Fruit fly (Drosophila melanogaster): ENCODE results near the gene ppk16.

Gene ppk16

DNA sequence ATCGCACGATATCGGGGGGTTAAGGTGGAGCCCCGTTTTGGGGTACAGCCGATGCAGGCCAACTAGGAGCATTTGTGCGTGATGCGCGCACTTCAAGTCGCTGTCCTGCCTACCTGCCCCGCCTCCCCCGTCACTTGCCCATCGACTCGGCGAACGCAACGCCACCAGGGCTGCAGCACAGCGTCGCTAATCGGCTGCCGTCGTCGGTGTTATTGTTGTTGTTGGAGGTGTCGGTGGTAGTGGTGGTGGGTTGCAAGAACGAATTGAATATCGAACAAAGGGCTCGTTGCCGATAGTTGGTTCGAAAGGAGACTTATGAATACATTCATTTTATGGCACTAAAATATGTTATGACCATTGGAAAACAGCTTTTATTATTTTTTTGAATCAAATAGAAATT, 16.0 kb downstream of the ppk16 start (continued):
- no peak for TF ChIP-seq repo (GFP tag; optimal IDR thresholded peaks at IDR 0.05)
- TF ChIP-seq CG18764 (GFP tag; optimal IDR thresholded peaks at IDR 0.05) = peak; percentile 3
- peak; percentile 89 for TF ChIP-seq CG14860 (GFP tag; IDR thresholded peaks at IDR 0.05; ENCODE audit: partially characterized antibody)
- 0 out of 3 replicates have a peak, but pooled peaks have one; percentile 51 for TF ChIP-seq otp (GFP tag; IDR thresholded peaks at IDR 0.05)
- no peak for TF ChIP-seq corto (GFP tag; optimal IDR thresholded peaks at IDR 0.05)
- peak; percentile 87 for TF ChIP-seq nerfin-2 (GFP tag; IDR thresholded peaks at IDR 0.05; ENCODE audit: partially characterized antibody)
- TF ChIP-seq H2.0 (GFP tag; IDR thresholded peaks at IDR 0.05) = peak; percentile 48; the same call in 1 of the 2 replicates
- TF ChIP-seq CG2129 (GFP tag; IDR thresholded peaks at IDR 0.05; ENCODE audit: partially characterized antibody) = peak; percentile 87
- no peak for TF ChIP-seq CG4707 (GFP tag; optimal IDR thresholded peaks at IDR 0.05)
- peak; percentile 61; the same call in 2 of the 3 replicates for TF ChIP-seq Optix (GFP tag; IDR thresholded peaks at IDR 0.05)
- peak; percentile 78 for TF ChIP-seq B-H2 (GFP tag; optimal IDR thresholded peaks at IDR 0.05)
- TF ChIP-seq CG18011 (GFP tag; optimal IDR thresholded peaks at IDR 0.05) = peak; percentile 30
- TF ChIP-seq ftz-f1 (GFP tag; optimal IDR thresholded peaks at IDR 0.05) = no peak
- no peak for TF ChIP-seq eyg (GFP tag; optimal IDR thresholded peaks at IDR 0.05)
- TF ChIP-seq hb (GFP tag; IDR thresholded peaks at IDR 0.05; ENCODE audit: partially characterized antibody) = peak; percentile 78
- TF ChIP-seq Camta (GFP tag; optimal IDR thresholded peaks at IDR 0.05) = no peak
- peak; percentile 69 for TF ChIP-seq Antp (GFP tag; optimal IDR thresholded peaks at IDR 0.05)
- TF ChIP-seq bab2 (GFP tag; optimal IDR thresholded peaks at IDR 0.05) = peak; percentile 58
- TF ChIP-seq HLH3B (GFP tag; IDR thresholded peaks at IDR 0.05) = peak; percentile 62
- TF ChIP-seq pan (optimal IDR thresholded peaks at IDR 0.05) = no peak
- TF ChIP-seq pan (GFP tag; optimal IDR thresholded peaks at IDR 0.05 in 1 of 2, IDR thresholded peaks at IDR 0.05 in 1 of 2) = peak in 1 of 2 experiments; percentile 72
- TF ChIP-seq pzg (GFP tag; optimal IDR thresholded peaks at IDR 0.05) = peak; percentile 79
- TF ChIP-seq sim (GFP tag; IDR thresholded peaks at IDR 0.05) = no peak
- peak; percentile 88 for TF ChIP-seq zen2 (GFP tag; IDR thresholded peaks at IDR 0.05; ENCODE audit: partially characterized antibody)
- no peak for TF ChIP-seq CG12104 (GFP tag; optimal IDR thresholded peaks at IDR 0.05)
- peak in 1 of 3 experiments; percentile 3 for TF ChIP-seq lola (GFP tag; optimal IDR thresholded peaks at IDR 0.05)
- TF ChIP-seq yki (optimal IDR thresholded peaks at IDR 0.05) = no peak
- peak; percentile 70 for TF ChIP-seq CG5180 (GFP tag; optimal IDR thresholded peaks at IDR 0.05)
- peak; percentile 58 for TF ChIP-seq grau (tag; optimal IDR thresholded peaks at IDR 0.05)
- peak; percentile 65 for TF ChIP-seq chn (GFP tag; optimal IDR thresholded peaks at IDR 0.05)
- TF ChIP-seq Six4 (GFP tag; optimal IDR thresholded peaks at IDR 0.05) = no peak
- TF ChIP-seq ATbp (GFP tag; optimal IDR thresholded peaks at IDR 0.05) = no peak
- TF ChIP-seq unc-4 (GFP tag; IDR thresholded peaks at IDR 0.05; ENCODE audit: partially characterized antibody) = peak; percentile 95
- no peak for TF ChIP-seq usp (GFP tag; optimal IDR thresholded peaks at IDR 0.05)
- TF ChIP-seq dysf (GFP tag; IDR thresholded peaks at IDR 0.05) = peak; percentile 42
- peak; percentile 11 for TF ChIP-seq gro (GFP tag; optimal IDR thresholded peaks at IDR 0.05)
- no peak for TF ChIP-seq CG17802 (tag; optimal IDR thresholded peaks at IDR 0.05)
- peak; percentile 70; the same call in 2 of the 3 replicates for TF ChIP-seq CG34422 (GFP tag; IDR thresholded peaks at IDR 0.05)
- TF ChIP-seq CG34224 (GFP tag; IDR thresholded peaks at IDR 0.05; ENCODE audit: partially characterized antibody) = peak; percentile 92
- TF ChIP-seq CG17186 (GFP tag; optimal IDR thresholded peaks at IDR 0.05) = peak; percentile 51
- TF ChIP-seq Ssrp (tag; optimal IDR thresholded peaks at IDR 0.05) = no peak
- TF ChIP-seq lab (GFP tag; optimal IDR thresholded peaks at IDR 0.05) = peak; percentile 59
- no peak for TF ChIP-seq croc (GFP tag; conservative IDR thresholded peaks at IDR 0.05)
- peak; percentile 40 for TF ChIP-seq luna (GFP tag; optimal IDR thresholded peaks at IDR 0.05)
- TF ChIP-seq Opbp (GFP tag; IDR thresholded peaks at IDR 0.05; ENCODE audit: partially characterized antibody) = peak; percentile 95
- peak; percentile 1 for TF ChIP-seq maf-S (GFP tag; optimal IDR thresholded peaks at IDR 0.05)
- no peak for TF ChIP-seq CG1792 (GFP tag; optimal IDR thresholded peaks at IDR 0.05)
- no peak for TF ChIP-seq en (GFP tag; optimal IDR thresholded peaks at IDR 0.05)
- peak; percentile 71 for TF ChIP-seq CG2712 (tag; optimal IDR thresholded peaks at IDR 0.05)
- no peak for TF ChIP-seq Poxn (GFP tag; IDR thresholded peaks at IDR 0.05)
- no peak for TF ChIP-seq cad (GFP tag; optimal IDR thresholded peaks at IDR 0.05)
